Fruit fly (Drosophila melanogaster) Kc167 (cell line): ENCODE measurements around the gene CLS.

Experiments used
- Myc ChIP-seq: fragments of >200 bp; optimal IDR thresholded peaks from 2 replicates; lab custom pipeline; 2017; ENCODE audit warnings: missing external identifiers
- Sin3A ChIP-seq: fragments of >200 bp; optimal IDR thresholded peaks from 2 replicates; lab custom pipeline; 2018; ENCODE audit warnings: missing external identifiers
- h ChIP-seq: fragments of >200 bp; optimal IDR thresholded peaks from 3 replicates; lab custom pipeline; 2018; ENCODE audit warnings: missing external identifiers
- insv ChIP-seq: fragments of >200 bp; optimal IDR thresholded peaks from 3 replicates; lab custom pipeline; 2018; ENCODE audit warnings: missing external identifiers
- psq ChIP-seq: fragments of >200 bp; optimal IDR thresholded peaks from 2 replicates; lab custom pipeline; 2017; ENCODE audit warnings: missing external identifiers
- ttk ChIP-seq: sonication (Bioruptor generic); optimal IDR thresholded peaks from 2 replicates; lab custom pipeline; 2017; ENCODE audit warnings: missing external identifiers

Gene CLS

dm6 chr3R:25686698-25687420 is at the start of gene CLS:
Gene CLS, minus strand, starts transcription at chr3R:25687370.
- TF ChIP-seq Myc (no peak), Sin3A (lab: Kevin White, UChicago) (no peak), ttk (lab: Kevin White, UChicago) (no peak), h (no peak), insv (no peak)

dm6 chr3R:25735801-25736068 is 48.6 kb upstream of the CLS start:
- TF ChIP-seq Myc (no peak), ttk (lab: Kevin White, UChicago) (no peak), insv (no peak), h (no peak), Sin3A (lab: Kevin White, UChicago) (no peak), psq (lab: Kevin White, UChicago) (no peak)

- no peak for TF ChIP-seq insv
- no peak for TF ChIP-seq Myc
- TF ChIP-seq h, result no peak
Observed at dm6 chr3R:25734967-25735800, 48.0 kb upstream of the CLS start.

dm6 chr3R:25723795-25724194 is 36.6 kb upstream of the CLS start:
- TF ChIP-seq Myc (no peak), psq (lab: Kevin White, UChicago) (no peak), h (no peak), ttk (lab: Kevin White, UChicago) (no peak), insv (no peak), Sin3A (lab: Kevin White, UChicago) (no peak)

dm6 chr3R:25721030-25721429 is 33.9 kb upstream of the CLS start:
- TF ChIP-seq psq (lab: Kevin White, UChicago) (no peak), h (no peak), ttk (lab: Kevin White, UChicago) (no peak), Sin3A (lab: Kevin White, UChicago) (no peak), insv (no peak), Myc (no peak)

- TF ChIP-seq Sin3A (lab: Kevin White, UChicago) (no peak), psq (lab: Kevin White, UChicago) (no peak), Myc (no peak), ttk (lab: Kevin White, UChicago) (no peak), h (no peak)
Observed at dm6 chr3R:25720024-25720574, 32.9 kb upstream of the CLS start.

dm6 chr3R:25694167-25694689 is 7.1 kb upstream of the CLS start:
- TF ChIP-seq ttk (lab: Kevin White, UChicago) (no peak), h (no peak), Myc (no peak), Sin3A (lab: Kevin White, UChicago) (no peak), psq (lab: Kevin White, UChicago) (no peak), insv (no peak)

- TF ChIP-seq Sin3A (lab: Kevin White, UChicago), result no peak
- TF ChIP-seq Myc, result no peak
- no peak for TF ChIP-seq insv
- no peak for TF ChIP-seq psq (lab: Kevin White, UChicago)
- TF ChIP-seq h, result no peak
- no peak for TF ChIP-seq ttk (lab: Kevin White, UChicago)
Observed at dm6 chr3R:25684859-25685258, 2.3 kb downstream of the CLS start, which contains the start of gene RpL27. Gene RpL27, minus strand, starts transcription at chr3R:25685051.

dm6 chr3R:25680528-25680927 is 6.6 kb downstream of the CLS start, which contains the start of the genes CG4743 and Idh3g:
Gene CG4743, minus strand, starts transcription at chr3R:25680550.
Gene Idh3g, plus strand, starts transcription at chr3R:25680845.
- no peak for TF ChIP-seq h
- no peak for TF ChIP-seq ttk (lab: Kevin White, UChicago)
- TF ChIP-seq insv, result no peak

- TF ChIP-seq ttk (lab: Kevin White, UChicago) (no peak), Myc (no peak), Sin3A (lab: Kevin White, UChicago) (no peak), h (peak; percentile 51)
Observed at dm6 chr3R:25678489-25679082, 8.6 kb downstream of the CLS start, which contains the start of the genes CG4730 and CG5039. Gene CG4730, minus strand, starts transcription at chr3R:25678682. Gene CG5039, plus strand, starts transcription at chr3R:25678683.

- TF ChIP-seq Sin3A (lab: Kevin White, UChicago) (no peak), h (no peak), psq (lab: Kevin White, UChicago) (no peak), ttk (lab: Kevin White, UChicago) (no peak), Myc (no peak), insv (no peak)
Observed at dm6 chr3R:25665509-25665908, 21.7 kb downstream of the CLS start, which contains the start of gene Lgr3. Gene Lgr3, plus strand, starts transcription at chr3R:25665809.

- TF ChIP-seq psq (lab: Kevin White, UChicago), result no peak
- TF ChIP-seq Myc, result no peak
- no peak for TF ChIP-seq h
- TF ChIP-seq ttk (lab: Kevin White, UChicago), result no peak
- no peak for TF ChIP-seq insv
- TF ChIP-seq Sin3A (lab: Kevin White, UChicago), result no peak
Observed at dm6 chr3R:25662358-25662757, 24.8 kb downstream of the CLS start.
